Fruit fly (Drosophila melanogaster) ovary, adult (tissue): ENCODE measurements around the gene CG13041.

ENCODE experiments used
- CG17801 ChIP-seq: fragments of 200-800 bp; optimal IDR thresholded peaks from 2 replicates; lab custom pipeline; 2019; ENCODE audit warnings: missing biosample characterization, mild to moderate bottlenecking, missing genetic modification characterization, moderate library complexity; ENCODE audit not compliant: partially characterized antibody

CG13041 gene

dm6 chr3L:16319399-16319906, at the start of gene CG13041, which contains the start of gene CG13060:
Gene CG13041 (minus strand): TSS chr3L:16319526.
Gene CG13060 (plus strand): TSS chr3L:16319856.
- TF ChIP-seq CG17801 = no peak

dm6 chr3L:16368199-16368598, 48.9 kb upstream of the CG13041 start, which contains the start of gene CG4842:
Gene CG4842 (plus strand): TSS chr3L:16368389.
- no peak for TF ChIP-seq CG17801

dm6 chr3L:16367240-16367639, 47.9 kb upstream of the CG13041 start, which contains the start of gene Cpr72Ec:
Gene Cpr72Ec (minus strand): TSS chr3L:16367340.
- TF ChIP-seq CG17801 = no peak

dm6 chr3L:16364599-16364998, 45.3 kb upstream of the CG13041 start, which contains the start of gene Cpr72Eb:
Gene Cpr72Eb (plus strand): TSS chr3L:16364899.
- TF ChIP-seq CG17801 = no peak

- TF ChIP-seq CG17801 = no peak
Measured at dm6 chr3L:16364182-16364581, 44.9 kb upstream of the CG13041 start.

dm6 chr3L:16362119-16362653, 42.9 kb upstream of the CG13041 start, which contains the start of gene Cpr72Ea:
Gene Cpr72Ea (plus strand): TSS chr3L:16362603.
- no peak for TF ChIP-seq CG17801

dm6 chr3L:16361200-16361815, 42.0 kb upstream of the CG13041 start:
- TF ChIP-seq CG17801 = no peak

dm6 chr3L:16359795-16360194, 40.5 kb upstream of the CG13041 start:
- no peak for TF ChIP-seq CG17801

dm6 chr3L:16359219-16359748, 40.0 kb upstream of the CG13041 start, which contains the start of gene ringer:
Gene ringer (minus strand): TSS chr3L:16359428.
- no peak for TF ChIP-seq CG17801

- TF ChIP-seq CG17801 = no peak
Measured at dm6 chr3L:16357860-16358259, 38.5 kb upstream of the CG13041 start.

dm6 chr3L:16357187-16357728, 37.9 kb upstream of the CG13041 start:
- no peak for TF ChIP-seq CG17801

- TF ChIP-seq CG17801 = no peak
Measured at dm6 chr3L:16356171-16356765, 36.9 kb upstream of the CG13041 start.

- no peak for TF ChIP-seq CG17801
Measured at dm6 chr3L:16354197-16354596, 34.9 kb upstream of the CG13041 start, which contains the start of gene Pdh. Gene Pdh (minus strand): TSS chr3L:16354297.

- no peak for TF ChIP-seq CG17801
Measured at dm6 chr3L:16351770-16352429, 32.6 kb upstream of the CG13041 start, which contains the start of the genes Golgin104 and Tcs3. Gene Golgin104 (minus strand): TSS chr3L:16351951. Gene Tcs3 (plus strand): TSS chr3L:16351991.

- TF ChIP-seq CG17801 = no peak
Measured at dm6 chr3L:16349686-16350085, 30.4 kb upstream of the CG13041 start.

dm6 chr3L:16347914-16348313, 28.6 kb upstream of the CG13041 start, which contains the start of gene mRpS34:
Gene mRpS34 (plus strand): TSS chr3L:16348074.
- no peak for TF ChIP-seq CG17801
